Worm (Caenorhabditis elegans) whole organism, L2 larva: ENCODE results near the gene srx-48.

ENCODE experiments used
- C34F6.9 ChIP-seq: fragments of 150-350 bp; optimal IDR thresholded peaks from 2 replicates; lab custom pipeline; 2014; ENCODE audit warnings: missing biosample characterization, missing genetic modification characterization
- F13H6.1 ChIP-seq: sonication (generic microtip); optimal IDR thresholded peaks from 2 replicates; lab custom pipeline; 2016; ENCODE audit warnings: missing genetic modification characterization, missing compliant biosample characterization
- R02D3.7 ChIP-seq: fragments of 150-350 bp; optimal IDR thresholded peaks from 2 replicates; lab custom pipeline; 2014; ENCODE audit warnings: missing biosample characterization, missing genetic modification characterization
- aly-2 ChIP-seq: fragments of 150-350 bp; optimal IDR thresholded peaks from 2 replicates; lab custom pipeline; 2014; ENCODE audit warnings: missing biosample characterization, missing genetic modification characterization
- ceh-82 ChIP-seq: fragments of 150-350 bp; optimal IDR thresholded peaks from 2 replicates; lab custom pipeline; 2014; ENCODE audit warnings: missing biosample characterization, missing genetic modification characterization
- crh-2 ChIP-seq: sonication (generic microtip); optimal IDR thresholded peaks from 2 replicates; lab custom pipeline; 2017; ENCODE audit warnings: missing biosample characterization, missing genetic modification characterization
- egl-27 ChIP-seq: sonication (generic microtip); optimal IDR thresholded peaks from 3 replicates; lab custom pipeline; 2017; ENCODE audit warnings: missing biosample characterization, missing genetic modification reagents, missing genetic modification characterization
- elt-1 ChIP-seq: fragments of 150-350 bp; optimal IDR thresholded peaks from 2 replicates; lab custom pipeline; 2014; ENCODE audit warnings: missing biosample characterization, missing genetic modification characterization
- fos-1 ChIP-seq: fragments of 150-350 bp; optimal IDR thresholded peaks from 2 replicates; lab custom pipeline; 2014; ENCODE audit warnings: missing biosample characterization, missing genetic modification characterization
- gmeb-1 ChIP-seq: fragments of 150-350 bp; optimal IDR thresholded peaks from 2 replicates; lab custom pipeline; 2014; ENCODE audit warnings: missing biosample characterization, missing genetic modification characterization
- lin-11 ChIP-seq: fragments of 150-350 bp; sonication (generic microtip); optimal IDR thresholded peaks from 2 replicates; lab custom pipeline; 2014; ENCODE audit warnings: missing biosample characterization, missing genetic modification characterization, inconsistent platforms, mixed read lengths
- lin-13 ChIP-seq: fragments of 150-350 bp; optimal IDR thresholded peaks from 2 replicates; lab custom pipeline; 2014; ENCODE audit warnings: missing biosample characterization, missing genetic modification reagents, missing genetic modification characterization
- lin-39 ChIP-seq: fragments of 150-350 bp; optimal IDR thresholded peaks from 2 replicates; lab custom pipeline; 2014; ENCODE audit warnings: missing biosample characterization, missing genetic modification reagents, missing genetic modification characterization
- lsy-2 ChIP-seq, 2 experiments: fragments of 150-350 bp in 1 of 2; sonication (generic microtip) in 1 of 2; optimal IDR thresholded peaks; 2 replicates each; lab custom pipeline; 2014 to 2017; ENCODE audit warnings: missing biosample characterization in 2 of 2, missing genetic modification characterization in 2 of 2
- mab-5 ChIP-seq: fragments of 150-350 bp; optimal IDR thresholded peaks from 2 replicates; lab custom pipeline; 2014; ENCODE audit warnings: missing biosample characterization, missing genetic modification characterization
- mbf-1 ChIP-seq: sonication (generic microtip); optimal IDR thresholded peaks from 2 replicates; lab custom pipeline; 2017; ENCODE audit warnings: missing biosample characterization, missing genetic modification characterization
- mdl-1 ChIP-seq, 2 experiments: fragments of 150-350 bp in 1 of 2; sonication (generic microtip) in 1 of 2; optimal IDR thresholded peaks; 2 replicates each; lab custom pipeline; 2017; ENCODE audit warnings: missing biosample characterization in 2 of 2, missing genetic modification characterization in 2 of 2
- nhr-10 ChIP-seq: sonication (generic microtip); optimal IDR thresholded peaks from 2 replicates; lab custom pipeline; 2017; ENCODE audit warnings: missing biosample characterization, missing genetic modification characterization
- nhr-11 ChIP-seq: fragments of 150-350 bp; optimal IDR thresholded peaks from 2 replicates; lab custom pipeline; 2014; ENCODE audit warnings: missing biosample characterization, missing genetic modification characterization
- nhr-21 ChIP-seq: fragments of 150-350 bp; optimal IDR thresholded peaks from 2 replicates; lab custom pipeline; 2014; ENCODE audit warnings: missing biosample characterization, missing genetic modification characterization
- nhr-23 ChIP-seq: fragments of 150-350 bp; optimal IDR thresholded peaks from 2 replicates; lab custom pipeline; 2014; ENCODE audit warnings: missing biosample characterization, missing genetic modification reagents, missing genetic modification characterization
- nhr-237 ChIP-seq: fragments of 150-350 bp; optimal IDR thresholded peaks from 2 replicates; lab custom pipeline; 2014; ENCODE audit warnings: missing biosample characterization, missing genetic modification characterization
- nhr-77 ChIP-seq: fragments of 150-350 bp; optimal IDR thresholded peaks from 2 replicates; lab custom pipeline; 2014; ENCODE audit warnings: missing biosample characterization, missing genetic modification characterization
- sem-4 ChIP-seq: fragments of 150-350 bp; optimal IDR thresholded peaks from 2 replicates; lab custom pipeline; 2014; ENCODE audit warnings: missing biosample characterization, missing genetic modification reagents, missing genetic modification characterization
- skn-1 ChIP-seq: sonication (generic microtip); optimal IDR thresholded peaks from 2 replicates; lab custom pipeline; 2017; ENCODE audit warnings: missing biosample characterization, missing genetic modification characterization
- sma-3 ChIP-seq: sonication (generic microtip); optimal IDR thresholded peaks from 2 replicates; lab custom pipeline; 2016; ENCODE audit warnings: missing genetic modification reagents, missing genetic modification characterization, missing compliant biosample characterization
- sma-9 ChIP-seq, 2 experiments: fragments of 150-350 bp in 1 of 2; sonication (generic microtip) in 1 of 2; optimal IDR thresholded peaks; 2 replicates each; lab custom pipeline; 2014 to 2016; ENCODE audit warnings: missing genetic modification characterization in 2 of 2, mild to moderate bottlenecking in 1 of 2, missing biosample characterization in 1 of 2, missing compliant biosample characterization in 1 of 2, missing genetic modification reagents in 1 of 2, moderate library complexity in 1 of 2
- unc-39 ChIP-seq: fragments of 150-350 bp; optimal IDR thresholded peaks from 2 replicates; lab custom pipeline; 2014; ENCODE audit warnings: missing biosample characterization, missing genetic modification characterization
- unc-55 ChIP-seq: fragments of 150-350 bp; sonication (generic microtip); optimal IDR thresholded peaks from 3 replicates; lab custom pipeline; 2014; ENCODE audit warnings: missing biosample characterization, missing genetic modification reagents, missing genetic modification characterization
- unc-62 ChIP-seq: fragments of 150-350 bp; optimal IDR thresholded peaks from 2 replicates; lab custom pipeline; 2014; ENCODE audit warnings: missing biosample characterization, missing genetic modification reagents, missing genetic modification characterization
- zag-1 ChIP-seq: fragments of 150-350 bp; optimal IDR thresholded peaks from 2 replicates; lab custom pipeline; 2014; ENCODE audit warnings: missing biosample characterization, missing genetic modification characterization
- ztf-11 ChIP-seq: sonication (generic microtip); optimal IDR thresholded peaks from 2 replicates; lab custom pipeline; 2017; ENCODE audit warnings: missing biosample characterization, missing genetic modification characterization
- ztf-4 ChIP-seq: fragments of 150-350 bp; optimal IDR thresholded peaks from 2 replicates; lab custom pipeline; 2014; ENCODE audit warnings: missing biosample characterization, missing genetic modification characterization

The srx-48 gene

ce11 chrV:15303625-15304024 lies at the start of gene srx-48:
Gene srx-48 (minus strand): TSS chrV:15303725.
- no peak for TF ChIP-seq egl-27 (tag; lab: Kevin White, UChicago)

ce11 chrV:15352376-15352775 lies 48.9 kb upstream of the srx-48 start, which contains the start of gene srx-58:
Gene srx-58 (plus strand): TSS chrV:15352676.
- TF ChIP-seq sem-4 (tag; lab: Kevin White, UChicago), result no peak
- no peak for TF ChIP-seq nhr-23 (tag; lab: Kevin White, UChicago)
- no peak for TF ChIP-seq mbf-1 (tag; lab: Kevin White, UChicago)
- no peak for TF ChIP-seq skn-1 (tag; lab: Kevin White, UChicago)
- no peak for TF ChIP-seq zag-1 (tag; lab: Kevin White, UChicago)
- no peak for TF ChIP-seq ceh-82 (tag; lab: Kevin White, UChicago)
- no peak for TF ChIP-seq C34F6.9 (tag; lab: Kevin White, UChicago)
- TF ChIP-seq aly-2 (tag; lab: Kevin White, UChicago), result no peak
- TF ChIP-seq ztf-4 (tag; lab: Kevin White, UChicago), result no peak
- no peak for TF ChIP-seq nhr-10 (tag; lab: Kevin White, UChicago)

- no peak for TF ChIP-seq C34F6.9 (tag; lab: Kevin White, UChicago)
- no peak for TF ChIP-seq sma-9 (GFP tag; optimal IDR thresholded peaks at IDR 0.05; lab: Kevin White, UChicago)
- TF ChIP-seq sma-9 (tag; optimal IDR thresholded peaks at IDR 0.05; lab: Kevin White, UChicago), result no peak
- no peak for TF ChIP-seq F13H6.1
- TF ChIP-seq nhr-21, result no peak
- TF ChIP-seq R02D3.7 (tag; lab: Kevin White, UChicago), result no peak
- TF ChIP-seq nhr-23 (tag; lab: Kevin White, UChicago), result no peak
- TF ChIP-seq nhr-11 (tag; lab: Kevin White, UChicago), result no peak
- no peak for TF ChIP-seq nhr-10 (tag; lab: Kevin White, UChicago)
- TF ChIP-seq nhr-237 (tag; lab: Kevin White, UChicago), result no peak
- no peak for TF ChIP-seq mbf-1 (tag; lab: Kevin White, UChicago)
- no peak for TF ChIP-seq lin-11 (tag; lab: Kevin White, UChicago)
- TF ChIP-seq gmeb-1 (tag; lab: Kevin White, UChicago), result no peak
- no peak for TF ChIP-seq fos-1
- no peak for TF ChIP-seq egl-27 (tag; lab: Kevin White, UChicago)
These were observed 47.1 kb upstream of the srx-48 start, which contains the start of gene clec-231 for ce11 chrV:15350615-15351014. Gene clec-231 (minus strand): TSS chrV:15350715.

- TF ChIP-seq nhr-77 (tag; lab: Kevin White, UChicago) (no peak), sma-9 (GFP tag; optimal IDR thresholded peaks at IDR 0.05; lab: Kevin White, UChicago) (no peak), sma-9 (tag; optimal IDR thresholded peaks at IDR 0.05; lab: Kevin White, UChicago) (no peak), ztf-11 (tag; lab: Kevin White, UChicago) (no peak), sma-3 (GFP tag; lab: Kevin White, UChicago) (no peak), lin-13 (no peak), mdl-1 (tag; optimal IDR thresholded peaks at IDR 0.05; lab: Kevin White, UChicago) (no peak), unc-39 (tag; lab: Kevin White, UChicago) (no peak), mab-5 (no peak), unc-62 (GFP tag; lab: Kevin White, UChicago) (no peak), lsy-2 (tag; optimal IDR thresholded peaks at IDR 0.05; lab: Kevin White, UChicago) (no peak)
- TF ChIP-seq, all 48 proteins: peak for 0
These were observed 45.5 kb upstream of the srx-48 start, which contains the start of gene clec-230 for ce11 chrV:15349044-15349443. Gene clec-230 (minus strand): TSS chrV:15349144.

ce11 chrV:15347292-15347691 lies 43.8 kb upstream of the srx-48 start, which contains the start of gene C29F3.3:
Gene C29F3.3 (minus strand): TSS chrV:15347392.
- no peak for TF ChIP-seq nhr-237 (tag; lab: Kevin White, UChicago)
- TF ChIP-seq, all 48 proteins: peak for 0

- TF ChIP-seq C34F6.9 (tag; lab: Kevin White, UChicago) (no peak), mdl-1 (tag; optimal IDR thresholded peaks at IDR 0.05; lab: Kevin White, UChicago) (no peak), fos-1 (no peak), ztf-11 (tag; lab: Kevin White, UChicago) (no peak), crh-2 (no peak), mbf-1 (tag; lab: Kevin White, UChicago) (no peak), elt-1 (tag; lab: Kevin White, UChicago) (no peak), unc-62 (GFP tag; lab: Kevin White, UChicago) (no peak), lin-39 (tag; lab: Kevin White, UChicago) (no peak), zag-1 (tag; lab: Kevin White, UChicago) (no peak), unc-55 (no peak), nhr-237 (tag; lab: Kevin White, UChicago) (no peak)
These were observed 41.0 kb upstream of the srx-48 start, which contains the start of gene wrt-8 for ce11 chrV:15344481-15344880. Gene wrt-8 (minus strand): TSS chrV:15344581.
